Worm (Caenorhabditis elegans): ENCODE measurements around the gene enu-3.6.
A peak's percentile ranks its signal among the peaks of the same experiment; 100 is the strongest.

enu-3.6 gene

ce11 chrIII:10742382-10742860 is 7.8 kb upstream of the enu-3.6 start, which contains the start of the genes tbb-1 and rib-2 (continued):
- TF ChIP-seq rnt-1 (tag; optimal IDR thresholded peaks at IDR 0.05) (no peak), unc-55 (GFP tag; optimal IDR thresholded peaks at IDR 0.05) (no peak), lin-11 (tag; optimal IDR thresholded peaks at IDR 0.05) (no peak), syd-9 (tag; optimal IDR thresholded peaks at IDR 0.05) (no peak), ceh-18 (tag; optimal IDR thresholded peaks at IDR 0.05) (no peak), odd-2 (tag; optimal IDR thresholded peaks at IDR 0.05) (no peak), gmeb-2 (tag; optimal IDR thresholded peaks at IDR 0.05) (no peak), ets-4 (tag; optimal IDR thresholded peaks at IDR 0.05) (no peak), F13H6.1 (tag; optimal IDR thresholded peaks at IDR 0.05) (no peak), ceh-24 (tag; optimal IDR thresholded peaks at IDR 0.05) (no peak), fkh-6 (tag; optimal IDR thresholded peaks at IDR 0.05) (no peak), ceh-14 (tag; optimal IDR thresholded peaks at IDR 0.05) (peak; percentile 11), tbx-7 (tag; optimal IDR thresholded peaks at IDR 0.05) (no peak), pax-1 (tag; optimal IDR thresholded peaks at IDR 0.05) (no peak), nhr-11 (tag; optimal IDR thresholded peaks at IDR 0.05) (no peak), ceh-30 (tag; optimal IDR thresholded peaks at IDR 0.05) (peak; percentile 32)

DNA sequence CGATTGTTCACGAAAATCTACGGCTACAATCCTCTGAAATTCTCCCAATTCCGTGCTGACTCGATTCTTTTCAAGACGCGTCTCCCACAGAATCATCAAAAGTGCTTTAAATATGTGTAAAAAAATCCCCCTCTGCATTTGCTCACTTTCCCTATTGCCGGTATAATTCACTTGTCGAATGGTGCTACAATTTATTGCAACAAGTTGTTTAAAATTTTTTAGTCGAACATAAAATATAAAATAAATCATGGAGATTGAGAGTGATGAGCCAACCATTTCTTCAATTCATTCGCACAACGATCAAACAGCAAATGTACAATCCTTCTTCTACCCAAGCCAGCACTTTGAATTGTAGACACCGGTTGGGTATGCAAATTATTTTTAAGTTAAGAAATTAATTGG is 3.8 kb upstream of the enu-3.6 start:
- TF ChIP-seq ztf-16 (tag; optimal IDR thresholded peaks at IDR 0.05), result no peak
- TF ChIP-seq madf-2 (tag; optimal IDR thresholded peaks at IDR 0.05), result no peak
- TF ChIP-seq F13H6.1 (tag; optimal IDR thresholded peaks at IDR 0.05), result no peak
- no peak for TF ChIP-seq K02D7.2 (tag; optimal IDR thresholded peaks at IDR 0.05)
- no peak for TF ChIP-seq che-1 (tag; optimal IDR thresholded peaks at IDR 0.05)
- TF ChIP-seq C08G9.2 (tag; optimal IDR thresholded peaks at IDR 0.05), result no peak
- no peak for TF ChIP-seq ceh-30 (tag; optimal IDR thresholded peaks at IDR 0.05)
- no peak for TF ChIP-seq nhr-232 (tag; optimal IDR thresholded peaks at IDR 0.05)
- TF ChIP-seq pag-3 (tag; optimal IDR thresholded peaks at IDR 0.05; ENCODE audit: borderline replicate concordance), result no peak
- TF ChIP-seq eyg-1 (tag; optimal IDR thresholded peaks at IDR 0.05), result no peak
- no peak for TF ChIP-seq hlh-13 (GFP tag; optimal IDR thresholded peaks at IDR 0.05)
- no peak for TF ChIP-seq fkh-6 (tag; optimal IDR thresholded peaks at IDR 0.05)
- TF ChIP-seq syd-9 (tag; optimal IDR thresholded peaks at IDR 0.05), result no peak
- no peak for TF ChIP-seq elt-4 (tag; optimal IDR thresholded peaks at IDR 0.05)
- no peak for TF ChIP-seq elt-2 (tag; optimal IDR thresholded peaks at IDR 0.05)
- TF ChIP-seq ceh-9 (tag; optimal IDR thresholded peaks at IDR 0.05), result no peak
- TF ChIP-seq lin-11 (tag; optimal IDR thresholded peaks at IDR 0.05), result no peak

- TF ChIP-seq ceh-45 (GFP tag; IDR thresholded peaks at IDR 0.05) (no peak), hlh-30 (tag; optimal IDR thresholded peaks at IDR 0.05; ENCODE audit: insufficient read depth) (peak; percentile 49), ceh-34 (tag; optimal IDR thresholded peaks at IDR 0.05) (peak; percentile 8), mec-3 (tag; optimal IDR thresholded peaks at IDR 0.05; ENCODE audit: borderline replicate concordance) (no peak), hlh-6 (tag; optimal IDR thresholded peaks at IDR 0.05) (no peak), ceh-18 (tag; optimal IDR thresholded peaks at IDR 0.05) (peak; percentile 54), npax-4 (tag; optimal IDR thresholded peaks at IDR 0.05) (no peak), hlh-13 (GFP tag; optimal IDR thresholded peaks at IDR 0.05) (no peak), sdc-2 (tag; optimal IDR thresholded peaks at IDR 0.05) (no peak), pax-1 (tag; optimal IDR thresholded peaks at IDR 0.05) (no peak), fkh-10 (GFP tag; optimal IDR thresholded peaks at IDR 0.05) (no peak), C38D4.7 (GFP tag; optimal IDR thresholded peaks at IDR 0.05) (no peak), ceh-6 (GFP tag; optimal IDR thresholded peaks at IDR 0.05) (no peak), fkh-6 (tag; optimal IDR thresholded peaks at IDR 0.05) (no peak), lin-11 (tag; optimal IDR thresholded peaks at IDR 0.05) (no peak), lim-6 (tag; optimal IDR thresholded peaks at IDR 0.05) (no peak), madf-2 (tag; optimal IDR thresholded peaks at IDR 0.05) (no peak), ama-1 (optimal IDR thresholded peaks at IDR 0.05) (no peak), ceh-31 (tag; optimal IDR thresholded peaks at IDR 0.05) (peak; percentile 49), ceh-22 (tag; optimal IDR thresholded peaks at IDR 0.05) (no peak), syd-9 (tag; optimal IDR thresholded peaks at IDR 0.05) (no peak), zip-5 (tag; optimal IDR thresholded peaks at IDR 0.05) (no peak), K09A11.1 (tag; optimal IDR thresholded peaks at IDR 0.05; ENCODE audit: insufficient read depth) (no peak), ref-2 (tag; optimal IDR thresholded peaks at IDR 0.05) (no peak), fax-1 (tag; optimal IDR thresholded peaks at IDR 0.05) (no peak), ztf-16 (tag; optimal IDR thresholded peaks at IDR 0.05) (no peak), eyg-1 (tag; optimal IDR thresholded peaks at IDR 0.05) (no peak), K02D7.2 (tag; optimal IDR thresholded peaks at IDR 0.05) (no peak), nhr-232 (tag; optimal IDR thresholded peaks at IDR 0.05) (no peak), elt-2 (tag; optimal IDR thresholded peaks at IDR 0.05) (peak; percentile 18)
Measured at ce11 chrIII:10747620-10748479, 2.4 kb upstream of the enu-3.6 start, which contains the start of the genes ran-1 and dkc-1. Gene ran-1, minus strand, starts transcription at chrIII:10747728. Gene dkc-1, plus strand, starts transcription at chrIII:10748429.

All from whole organism, late embryonic.